Worm (Caenorhabditis elegans) whole organism, L2 larva: ENCODE data around the gene F13B6.2.

Experiments used
- elt-1 ChIP-seq: fragments of 150-350 bp; optimal IDR thresholded peaks from 2 replicates; lab custom pipeline; 2014; ENCODE audit warnings: missing biosample characterization, missing genetic modification characterization
- fos-1 ChIP-seq: fragments of 150-350 bp; optimal IDR thresholded peaks from 2 replicates; lab custom pipeline; 2014; ENCODE audit warnings: missing biosample characterization, missing genetic modification characterization
- lin-39 ChIP-seq: fragments of 150-350 bp; optimal IDR thresholded peaks from 2 replicates; lab custom pipeline; 2014; ENCODE audit warnings: missing biosample characterization, missing genetic modification reagents, missing genetic modification characterization
- lsy-2 ChIP-seq, 2 experiments: fragments of 150-350 bp in 1 of 2; sonication (generic microtip) in 1 of 2; optimal IDR thresholded peaks; 2 replicates each; lab custom pipeline; 2014 to 2017; ENCODE audit warnings: missing biosample characterization in 2 of 2, missing genetic modification characterization in 2 of 2
- peb-1 ChIP-seq: fragments of 150-350 bp; optimal IDR thresholded peaks from 2 replicates; lab custom pipeline; 2014; ENCODE audit warnings: missing biosample characterization, missing genetic modification characterization
- unc-62 ChIP-seq: fragments of 150-350 bp; optimal IDR thresholded peaks from 2 replicates; lab custom pipeline; 2014; ENCODE audit warnings: missing biosample characterization, missing genetic modification reagents, missing genetic modification characterization
- ztf-11 ChIP-seq: sonication (generic microtip); optimal IDR thresholded peaks from 2 replicates; lab custom pipeline; 2017; ENCODE audit warnings: missing biosample characterization, missing genetic modification characterization

DNA sequence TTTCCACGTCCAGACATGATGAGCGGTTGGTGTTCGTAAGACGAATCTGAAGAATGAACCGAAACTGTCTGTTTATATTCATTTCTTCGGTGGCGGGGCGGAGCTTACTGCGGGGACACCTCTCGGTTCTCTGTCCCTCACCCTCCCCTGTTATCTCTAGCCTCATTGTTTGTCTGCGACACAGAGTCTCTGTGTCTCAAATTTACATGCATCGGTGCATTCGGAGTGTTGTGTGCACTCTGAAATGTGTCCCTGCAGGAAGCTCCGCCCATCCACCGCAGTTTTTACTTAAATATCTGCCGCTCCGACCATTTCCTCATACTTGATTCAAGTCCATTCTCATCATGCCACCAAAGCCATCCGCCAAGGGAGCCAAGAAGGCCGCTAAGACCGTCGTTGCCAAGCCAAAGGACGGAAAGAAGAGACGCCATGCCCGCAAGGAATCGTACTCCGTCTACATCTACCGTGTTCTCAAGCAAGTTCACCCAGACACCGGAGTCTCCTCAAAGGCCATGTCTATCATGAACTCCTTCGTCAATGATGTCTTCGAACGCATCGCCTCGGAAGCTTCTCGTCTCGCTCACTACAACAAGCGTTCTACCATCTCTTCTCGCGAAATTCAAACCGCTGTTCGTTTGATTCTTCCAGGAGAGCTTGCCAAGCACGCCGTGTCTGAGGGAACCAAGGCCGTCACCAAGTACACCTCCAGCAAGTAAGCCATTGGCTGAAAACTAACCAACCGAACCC, 26.2 kb upstream of the F13B6.2 start, which contains the start of the genes his-61 and his-62:
- TF ChIP-seq elt-1 (no peak), unc-62 (no peak), lsy-2 (tag; optimal IDR thresholded peaks at IDR 0.05; lab: Kevin White, UChicago) (peak; percentile 2 to 65), ztf-11 (tag; lab: Kevin White, UChicago) (no peak), fos-1 (tag; lab: Kevin White, UChicago) (peak; percentile 52), peb-1 (tag; lab: Kevin White, UChicago) (no peak), lin-39 (tag; lab: Kevin White, UChicago) (no peak)
